Fruit fly (Drosophila melanogaster) whole organism, embryonic: ENCODE measurements around the gene CG13658.

Experiments
- Awh ChIP-seq: fragments of 200-800 bp; sonication (Bioruptor generic); IDR thresholded peaks from 2 replicates; pipeline ENCODE4, ENCODE4 v1.3.6; 2022; ENCODE audit warnings: missing biosample characterization, missing genetic modification characterization
- CG10321 ChIP-seq: fragments of 200-800 bp; sonication (Bioruptor generic); IDR thresholded peaks from 2 replicates; pipeline ENCODE4 v1.3.6; 2022; ENCODE audit warnings: missing biosample characterization, missing genetic modification characterization
- CG10959 ChIP-seq: fragments of 200-800 bp; sonication (Bioruptor generic); IDR thresholded peaks from 2 replicates; pipeline ENCODE4 v1.3.6; 2022; ENCODE audit warnings: missing biosample characterization, missing genetic modification characterization
- CG11398 ChIP-seq: fragments of 200-800 bp; sonication (Bioruptor generic); optimal IDR thresholded peaks from 2 replicates; lab custom pipeline; 2016; ENCODE audit warnings: missing biosample characterization, missing genetic modification characterization
- CG12071 ChIP-seq: fragments of 200-800 bp; sonication (Bioruptor generic); optimal IDR thresholded peaks from 3 replicates; lab custom pipeline; 2018; ENCODE audit warnings: missing biosample characterization, mild to moderate bottlenecking, missing genetic modification characterization
- CG12236 ChIP-seq: fragments of 200-800 bp; sonication (Bioruptor generic); optimal IDR thresholded peaks from 2 replicates; lab custom pipeline; 2016; ENCODE audit warnings: missing biosample characterization, missing genetic modification characterization
- CG12659 ChIP-seq: fragments of 200-800 bp; sonication (Bioruptor generic); optimal IDR thresholded peaks from 3 replicates; lab custom pipeline; 2017; ENCODE audit warnings: mild to moderate bottlenecking, missing biosample characterization, missing genetic modification reagents, missing genetic modification characterization
- CG15269 ChIP-seq: fragments of 200-800 bp; sonication (Bioruptor generic); optimal IDR thresholded peaks from 2 replicates; lab custom pipeline; 2018; ENCODE audit warnings: missing biosample characterization, mild to moderate bottlenecking, missing genetic modification characterization, moderate library complexity
- CG15601 ChIP-seq: fragments of 200-800 bp; sonication (Bioruptor generic); optimal IDR thresholded peaks from 3 replicates; lab custom pipeline; 2019; ENCODE audit warnings: missing biosample characterization, mild to moderate bottlenecking, missing genetic modification characterization, moderate library complexity
- CG17385 ChIP-seq: fragments of 200-800 bp; sonication (Bioruptor generic); optimal IDR thresholded peaks from 3 replicates; lab custom pipeline; 2018; ENCODE audit warnings: missing biosample characterization, mild to moderate bottlenecking, missing genetic modification characterization
- CG17829 ChIP-seq: fragments of 200-800 bp; optimal IDR thresholded peaks from 2 replicates; lab custom pipeline; 2019; ENCODE audit warnings: missing biosample characterization, mild to moderate bottlenecking, missing genetic modification characterization, moderate library complexity
- CG3847 ChIP-seq: fragments of 200-800 bp; sonication (Bioruptor generic); IDR thresholded peaks from 2 replicates; pipeline ENCODE4 v1.3.6; 2022; ENCODE audit warnings: missing biosample characterization, missing genetic modification characterization
- CG4328 ChIP-seq: fragments of 200-800 bp; sonication (Bioruptor generic); optimal IDR thresholded peaks from 3 replicates; lab custom pipeline; 2017; ENCODE audit warnings: missing biosample characterization, missing genetic modification reagents, missing genetic modification characterization
- CG4360 ChIP-seq: fragments of 200-800 bp; sonication (Bioruptor generic); IDR thresholded peaks from 2 replicates; pipeline ENCODE4 v1.3.6; 2022; ENCODE audit warnings: missing biosample characterization, missing genetic modification characterization
- CG43689 ChIP-seq: fragments of 200-800 bp; sonication (Bioruptor generic); IDR thresholded peaks from 2 replicates; pipeline ENCODE4 v1.3.6; 2022; ENCODE audit warnings: missing biosample characterization, missing genetic modification characterization
- CG6689 ChIP-seq: fragments of 200-800 bp; sonication (Bioruptor generic); IDR thresholded peaks from 2 replicates; pipeline ENCODE4 v1.3.6; 2022; ENCODE audit warnings: missing biosample characterization, missing genetic modification characterization
- CG8290 ChIP-seq, 3 experiments: fragments of 200-800 bp; sonication (Bioruptor generic); optimal IDR thresholded peaks; 2 replicates each; lab custom pipeline; 2016 to 2019; ENCODE audit warnings: missing biosample characterization in 3 of 3, missing genetic modification characterization in 3 of 3, mild to moderate bottlenecking in 2 of 3, moderate library complexity in 1 of 3
- CG8478 ChIP-seq: fragments of >200 bp; optimal IDR thresholded peaks from 2 replicates; lab custom pipeline; 2018
- E2f2 ChIP-seq: fragments of 200-800 bp; sonication (Bioruptor generic); IDR thresholded peaks from 2 replicates; pipeline ENCODE4 v1.3.6; 2022; ENCODE audit warnings: missing biosample characterization, missing genetic modification characterization
- Eip74EF ChIP-seq, 2 experiments: fragments of 200-800 bp in 1 of 2; fragments of >200 bp in 1 of 2; sonication (Bioruptor generic) in 1 of 2; optimal IDR thresholded peaks; 2 replicates each; lab custom pipeline; 2017 to 2019; ENCODE audit warnings: missing biosample characterization in 2 of 2, missing genetic modification characterization in 2 of 2, mild to moderate bottlenecking in 1 of 2, moderate library complexity in 1 of 2
- Hmr ChIP-seq: fragments of 200-800 bp; sonication (Bioruptor generic); optimal IDR thresholded peaks from 3 replicates; lab custom pipeline; 2017; ENCODE audit warnings: mild to moderate bottlenecking, missing biosample characterization, missing genetic modification reagents, missing genetic modification characterization
- Hr51 ChIP-seq, 2 experiments: fragments of 200-800 bp; sonication (Bioruptor generic); optimal IDR thresholded peaks; 2 replicates in 1 of 2; 3 replicates in 1 of 2; lab custom pipeline; 2016 to 2018; ENCODE audit warnings: missing biosample characterization in 2 of 2, missing genetic modification characterization in 2 of 2, mild to moderate bottlenecking in 1 of 2, moderate library complexity in 1 of 2
- Mad ChIP-seq: fragments of 200-800 bp; sonication (Bioruptor generic); optimal IDR thresholded peaks from 2 replicates; lab custom pipeline; 2016; ENCODE audit warnings: missing biosample characterization, missing genetic modification characterization
- NC2β ChIP-seq: fragments of 200-800 bp; sonication (Bioruptor generic); optimal IDR thresholded peaks from 2 replicates; lab custom pipeline; 2016; ENCODE audit warnings: missing biosample characterization, missing genetic modification characterization
- Neu2 ChIP-seq: fragments of 200-800 bp; sonication (Bioruptor generic); optimal IDR thresholded peaks from 3 replicates; lab custom pipeline; 2016; ENCODE audit warnings: missing biosample characterization, missing genetic modification characterization, borderline replicate concordance
- Oli ChIP-seq: fragments of 200-800 bp; sonication (Bioruptor generic); optimal IDR thresholded peaks from 2 replicates; lab custom pipeline; 2018; ENCODE audit warnings: missing biosample characterization, mild to moderate bottlenecking, missing genetic modification characterization, moderate library complexity
- Rfx ChIP-seq: fragments of 200-800 bp; sonication (Bioruptor generic); IDR thresholded peaks from 2 replicates; pipeline ENCODE4 v1.3.6; 2022; ENCODE audit warnings: missing biosample characterization, missing genetic modification characterization
- Side ChIP-seq: fragments of 200-800 bp; sonication (Bioruptor generic); optimal IDR thresholded peaks from 2 replicates; lab custom pipeline; 2016; ENCODE audit warnings: missing biosample characterization, missing genetic modification characterization
- Usf ChIP-seq: fragments of 200-800 bp; sonication (Bioruptor generic); optimal IDR thresholded peaks from 2 replicates; lab custom pipeline; 2017; ENCODE audit warnings: missing genotype, missing biosample characterization, missing genetic modification characterization
- ap ChIP-seq: fragments of 200-800 bp; sonication (Bioruptor generic); IDR thresholded peaks from 2 replicates; pipeline ENCODE4 v1.3.6; 2022; ENCODE audit warnings: missing biosample characterization, missing genetic modification characterization
- caup ChIP-seq: fragments of 200-800 bp; sonication (Bioruptor generic); optimal IDR thresholded peaks from 3 replicates; lab custom pipeline; 2017; ENCODE audit warnings: missing biosample characterization, mild to moderate bottlenecking, missing genetic modification characterization, moderate library complexity; ENCODE audit not compliant: severe bottlenecking
- ci ChIP-seq: fragments of 200-800 bp; sonication (Bioruptor generic); IDR thresholded peaks from 3 replicates; pipeline ENCODE4 v1.3.6; 2022; ENCODE audit warnings: missing biosample characterization, missing genetic modification characterization
- crc ChIP-seq: fragments of 200-800 bp; sonication (Bioruptor generic); optimal IDR thresholded peaks from 2 replicates; lab custom pipeline; 2016; ENCODE audit warnings: missing biosample characterization, missing genetic modification characterization
- ems ChIP-seq: fragments of 200-800 bp; sonication (Bioruptor generic); optimal IDR thresholded peaks from 3 replicates; lab custom pipeline; 2016; ENCODE audit warnings: missing biosample characterization, missing genetic modification characterization
- fu2 ChIP-seq: fragments of 200-800 bp; sonication (Bioruptor generic); optimal IDR thresholded peaks from 2 replicates; lab custom pipeline; 2016; ENCODE audit warnings: missing biosample characterization, missing genetic modification characterization
- gsb ChIP-seq: fragments of 200-800 bp; sonication (Bioruptor generic); IDR thresholded peaks from 2 replicates; pipeline ENCODE4 v1.3.6; 2022; ENCODE audit warnings: missing biosample characterization, missing genetic modification characterization
- hkb ChIP-seq, 2 experiments: fragments of 200-800 bp in 1 of 2; fragments of >200 bp in 1 of 2; sonication (Bioruptor generic) in 1 of 2; IDR thresholded peaks in 1 of 2; optimal IDR thresholded peaks in 1 of 2; 2 replicates each; pipeline versions ENCODE4 v1.3.6 to Lab custom; 2017 to 2022; ENCODE audit warnings: missing biosample characterization in 1 of 2, missing genetic modification characterization in 1 of 2
- hth ChIP-seq: fragments of >200 bp; optimal IDR thresholded peaks from 2 replicates; lab custom pipeline; 2017; ENCODE audit warnings: inconsistent platforms
- lab ChIP-seq: fragments of 200-800 bp; sonication (Bioruptor generic); optimal IDR thresholded peaks from 3 replicates; lab custom pipeline; 2017; ENCODE audit warnings: missing biosample characterization, missing genetic modification characterization, mild to moderate bottlenecking, moderate library complexity, missing genetic modification reagents
- mld ChIP-seq: fragments of 200-800 bp; sonication (Bioruptor generic); IDR thresholded peaks from 3 replicates; pipeline ENCODE4 v1.3.6; 2022; ENCODE audit warnings: missing biosample characterization, missing genetic modification characterization; ENCODE audit not compliant: partially characterized antibody
- salm ChIP-seq: fragments of 200-800 bp; sonication (Bioruptor generic); optimal IDR thresholded peaks from 2 replicates; lab custom pipeline; 2018; ENCODE audit warnings: missing biosample characterization, mild to moderate bottlenecking, missing genetic modification characterization
- sd ChIP-seq: fragments of 200-800 bp; sonication (Bioruptor generic); optimal IDR thresholded peaks from 3 replicates; lab custom pipeline; 2018; ENCODE audit warnings: missing biosample characterization, mild to moderate bottlenecking, missing genetic modification characterization, moderate library complexity
- slou ChIP-seq: fragments of 200-800 bp; sonication (Bioruptor generic); optimal IDR thresholded peaks from 3 replicates; lab custom pipeline; 2016; ENCODE audit warnings: missing biosample characterization, missing genetic modification characterization
- stwl ChIP-seq: fragments of 200-800 bp; sonication (Bioruptor generic); optimal IDR thresholded peaks from 3 replicates; lab custom pipeline; 2018; ENCODE audit warnings: missing biosample characterization, mild to moderate bottlenecking, missing genetic modification characterization, moderate library complexity
- sug ChIP-seq: fragments of 200-800 bp; optimal IDR thresholded peaks from 2 replicates; lab custom pipeline; 2019; ENCODE audit warnings: missing biosample characterization, mild to moderate bottlenecking, missing genetic modification characterization, moderate library complexity
- tap ChIP-seq: fragments of 200-800 bp; optimal IDR thresholded peaks from 3 replicates; lab custom pipeline; 2019; ENCODE audit warnings: missing biosample characterization, mild to moderate bottlenecking, missing genetic modification characterization, moderate library complexity
- tin ChIP-seq: fragments of 200-800 bp; sonication (Bioruptor generic); optimal IDR thresholded peaks from 3 replicates; lab custom pipeline; 2016; ENCODE audit warnings: missing biosample characterization, missing genetic modification characterization
- ttk ChIP-seq: fragments of 200-800 bp; sonication (Bioruptor generic); IDR thresholded peaks from 2 replicates; pipeline ENCODE4 v2.1.2; 2022; ENCODE audit warnings: missing biosample characterization, missing genetic modification characterization
- twi ChIP-seq: fragments of 200-800 bp; optimal IDR thresholded peaks from 2 replicates; lab custom pipeline; 2019; ENCODE audit warnings: missing biosample characterization, mild to moderate bottlenecking, missing genetic modification characterization, moderate library complexity
- usp ChIP-seq: fragments of >200 bp; optimal IDR thresholded peaks from 2 replicates; lab custom pipeline; 2017; ENCODE audit warnings: missing biosample characterization, missing genetic modification characterization
- wor ChIP-seq: fragments of 200-800 bp; sonication (Bioruptor generic); IDR thresholded peaks from 2 replicates; pipeline ENCODE4 v1.3.6; 2022; ENCODE audit warnings: missing biosample characterization, missing genetic modification characterization

CG13658 gene

dm6 chr3R:25275276-25275675 lies 12.0 kb upstream of the CG13658 start (continued):
- TF ChIP-seq NC2β (GFP tag; lab: Kevin White, UChicago) (no peak), twi (tag; lab: Kevin White, UChicago) (no peak), CG15601 (no peak), Rfx (GFP tag; lab: Robert Waterston, UW) (no peak; the same call in 1 of the 2 replicates), hth (lab: Kevin White, UChicago) (no peak), Mad (GFP tag; lab: Kevin White, UChicago) (no peak), ems (GFP tag; lab: Kevin White, UChicago) (no peak), mld (GFP tag; lab: Robert Waterston, UW) (no peak), CG12659 (GFP tag; lab: Kevin White, UChicago) (peak; percentile 23), stwl (tag; lab: Kevin White, UChicago) (no peak), CG3847 (GFP tag; lab: Robert Waterston, UW) (no peak), Hmr (GFP tag; lab: Kevin White, UChicago) (peak; percentile 75), Eip74EF (GFP tag; optimal IDR thresholded peaks at IDR 0.05; lab: Kevin White, UChicago) (no peak), gsb (GFP tag; lab: Robert Waterston, UW) (no peak), sug (tag; lab: Kevin White, UChicago) (peak; percentile 77), Usf (GFP tag; lab: Kevin White, UChicago) (no peak), CG6689 (no peak), CG4328 (GFP tag; lab: Kevin White, UChicago) (no peak), lab (peak; percentile 81), CG8478 (lab: Kevin White, UChicago) (no peak), Hr51 (GFP tag; optimal IDR thresholded peaks at IDR 0.05; lab: Kevin White, UChicago) (no peak), E2f2 (no peak), Awh (no peak), ttk (GFP tag; lab: Robert Waterston, UW) (no peak), CG12236 (GFP tag; lab: Kevin White, UChicago) (no peak), Oli (tag; lab: Kevin White, UChicago) (no peak), CG17385 (GFP tag; lab: Kevin White, UChicago) (peak; percentile 22), CG8290 (GFP tag; optimal IDR thresholded peaks at IDR 0.05; lab: Kevin White, UChicago) (no peak), CG8290 (tag; optimal IDR thresholded peaks at IDR 0.05; lab: Kevin White, UChicago) (no peak), ap (GFP tag; lab: Robert Waterston, UW) (no peak), CG10321 (no peak), CG17829 (tag; lab: Kevin White, UChicago) (no peak), slou (no peak), sd (tag; lab: Kevin White, UChicago) (no peak), salm (tag; lab: Kevin White, UChicago) (peak; percentile 10), crc (no peak), Side (no peak), CG10959 (GFP tag; lab: Robert Waterston, UW) (no peak), tin (GFP tag; lab: Kevin White, UChicago) (no peak), CG12071 (peak; percentile 44), tap (tag; lab: Kevin White, UChicago) (no peak), caup (GFP tag; lab: Kevin White, UChicago) (peak; percentile 65), CG43689 (GFP tag; lab: Robert Waterston, UW) (no peak), CG11398 (GFP tag; lab: Kevin White, UChicago) (no peak), wor (GFP tag; lab: Robert Waterston, UW) (no peak), fu2 (GFP tag; lab: Kevin White, UChicago) (no peak), usp (GFP tag; lab: Kevin White, UChicago) (no peak), Neu2 (no peak), CG4360 (no peak), ci (GFP tag; lab: Robert Waterston, UW) (no peak), CG15269 (tag; lab: Kevin White, UChicago) (peak; percentile 55), hkb (optimal IDR thresholded peaks at IDR 0.05; lab: Kevin White, UChicago) (no peak), hkb (GFP tag; IDR thresholded peaks at IDR 0.05; lab: Robert Waterston, UW) (peak; percentile 22; the same call in 1 of the 2 replicates)
